Fruit fly (Drosophila melanogaster) S2 (cell line): Measurements from ENCODE around the gene Gtpx.

Source experiments
- CG8478 ChIP-seq: fragments of >200 bp; optimal IDR thresholded peaks from 2 replicates; lab custom pipeline; 2018
- CTCF ChIP-seq, 2 experiments: fragments of >200 bp; optimal IDR thresholded peaks; 2 replicates each; lab custom pipeline; 2018

DNA sequence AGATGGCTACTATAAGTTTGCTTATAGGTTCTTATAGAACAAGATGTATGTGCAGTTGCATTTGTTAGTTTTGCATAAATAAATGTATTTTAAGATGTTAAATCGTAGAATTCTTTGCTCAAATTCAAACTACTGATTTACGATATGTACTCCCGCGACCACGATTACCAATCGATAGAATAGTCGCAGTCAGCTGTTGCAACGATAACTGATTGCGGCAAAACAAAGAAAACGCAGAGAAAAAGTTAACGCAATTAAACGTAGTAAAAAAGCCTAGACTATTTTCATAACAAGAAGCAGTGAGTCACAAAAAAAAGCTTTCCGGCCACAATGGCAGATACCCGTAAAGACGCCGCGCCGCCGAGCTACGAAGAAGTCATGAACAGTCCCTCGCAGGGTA is 50.5 kb downstream of the Gtpx start, which contains the start of gene CG12012:
- TF ChIP-seq CG8478 (lab: Kevin White, UChicago) = no peak
- no peak for TF ChIP-seq CTCF (optimal IDR thresholded peaks at IDR 0.05; lab: Kevin White, UChicago)
